Fruit fly (Drosophila melanogaster): Measurements from ENCODE around the gene CG10588.

CG10588 gene

DNA sequence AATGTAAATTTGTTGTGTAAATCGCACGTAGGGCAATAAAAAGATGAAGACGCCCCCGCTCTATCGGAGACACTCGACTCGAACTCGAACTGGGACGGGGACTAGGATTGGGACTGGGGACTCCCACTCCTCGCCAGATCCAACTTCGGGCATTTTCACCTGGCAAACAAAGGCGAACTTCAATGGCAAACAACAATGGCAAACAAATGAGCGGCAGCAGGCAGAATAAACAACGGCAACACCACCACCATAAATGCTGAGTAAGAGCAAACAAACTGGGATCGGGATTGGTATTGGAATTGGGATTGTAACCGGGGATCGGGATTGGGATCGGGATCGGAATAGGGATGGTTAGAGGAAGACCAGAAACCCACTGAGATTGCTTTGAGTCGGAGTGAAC, 12.6 kb upstream of the CG10588 start (continued):
- TF ChIP-seq inv (GFP tag; IDR thresholded peaks at IDR 0.05; ENCODE audit: partially characterized antibody) (no peak), CG14965 (GFP tag; optimal IDR thresholded peaks at IDR 0.05; ENCODE audit: borderline replicate concordance) (peak; percentile 32), CG1603 (tag; optimal IDR thresholded peaks at IDR 0.05) (peak; percentile 66), ase (GFP tag; IDR thresholded peaks at IDR 0.05) (no peak), bigmax (GFP tag; optimal IDR thresholded peaks at IDR 0.05) (no peak), NFAT (GFP tag; IDR thresholded peaks at IDR 0.05) (no peak), CG12659 (GFP tag; optimal IDR thresholded peaks at IDR 0.05) (no peak), Scr (GFP tag; IDR thresholded peaks at IDR 0.05; ENCODE audit: partially characterized antibody) (no peak), CG1792 (GFP tag; optimal IDR thresholded peaks at IDR 0.05) (no peak), scrt (GFP tag; optimal IDR thresholded peaks at IDR 0.05) (no peak), Dll (GFP tag; IDR thresholded peaks at IDR 0.05; ENCODE audit: partially characterized antibody) (no peak), dm (GFP tag; optimal IDR thresholded peaks at IDR 0.05) (no peak), CG17359 (tag; optimal IDR thresholded peaks at IDR 0.05) (peak; percentile 34), CG10366 (GFP tag; IDR thresholded peaks at IDR 0.05) (no peak), dmrt99B (tag; optimal IDR thresholded peaks at IDR 0.05) (peak; percentile 5), shn (GFP tag; optimal IDR thresholded peaks at IDR 0.05) (peak; percentile 47), Antp (GFP tag; optimal IDR thresholded peaks at IDR 0.05) (no peak), emc (GFP tag; optimal IDR thresholded peaks at IDR 0.05) (no peak), CG2202 (tag; optimal IDR thresholded peaks at IDR 0.05) (peak; percentile 59), Usf (GFP tag; optimal IDR thresholded peaks at IDR 0.05) (no peak), Bdp1 (GFP tag; optimal IDR thresholded peaks at IDR 0.05) (peak; percentile 40), YL-1 (GFP tag; optimal IDR thresholded peaks at IDR 0.05) (no peak), caup (GFP tag; optimal IDR thresholded peaks at IDR 0.05; ENCODE audit: severe bottlenecking) (peak; percentile 8), kay (GFP tag; optimal IDR thresholded peaks at IDR 0.05) (no peak), Poxn (GFP tag; IDR thresholded peaks at IDR 0.05) (no peak), hbn (GFP tag; IDR thresholded peaks at IDR 0.05; ENCODE audit: partially characterized antibody) (no peak), Med (GFP tag) (no peak), CG32767 (GFP tag; IDR thresholded peaks at IDR 0.05) (no peak), onecut (GFP tag; IDR thresholded peaks at IDR 0.05) (peak; percentile 35; the same call in 1 of the 2 replicates), bsh (GFP tag; optimal IDR thresholded peaks at IDR 0.05) (peak in 1 of 2 experiments; percentile 42), Ets97D (GFP tag; optimal IDR thresholded peaks at IDR 0.05) (no peak), B-H1 (GFP tag; IDR thresholded peaks at IDR 0.05) (no peak), CG9932 (GFP tag; IDR thresholded peaks at IDR 0.05) (no peak), slou (GFP tag; optimal IDR thresholded peaks at IDR 0.05) (no peak), sd (tag; optimal IDR thresholded peaks at IDR 0.05) (no peak), CG6272 (GFP tag; IDR thresholded peaks at IDR 0.05) (no peak), CG12219 (GFP tag; optimal IDR thresholded peaks at IDR 0.05) (peak; percentile 25), trem (tag; optimal IDR thresholded peaks at IDR 0.05) (peak; percentile 3), chm (GFP tag; IDR thresholded peaks at IDR 0.05) (peak; percentile 40; the same call in 1 of the 2 replicates), C15 (GFP tag; IDR thresholded peaks at IDR 0.05) (no peak), HmgD (GFP tag; optimal IDR thresholded peaks at IDR 0.05) (no peak), CG9727 (GFP tag; optimal IDR thresholded peaks at IDR 0.05) (peak; percentile 71), NC2β (GFP tag; optimal IDR thresholded peaks at IDR 0.05) (no peak), CG15479 (GFP tag; optimal IDR thresholded peaks at IDR 0.05) (no peak), CG13775 (GFP tag; optimal IDR thresholded peaks at IDR 0.05) (no peak), HLH3B (GFP tag; IDR thresholded peaks at IDR 0.05) (peak; percentile 29; the same call in 1 of the 2 replicates), Hmr (GFP tag; optimal IDR thresholded peaks at IDR 0.05) (no peak), dysf (GFP tag; IDR thresholded peaks at IDR 0.05) (no peak), CG12104 (GFP tag; optimal IDR thresholded peaks at IDR 0.05) (no peak), Max (GFP tag; optimal IDR thresholded peaks at IDR 0.05) (no peak), CG10959 (GFP tag; IDR thresholded peaks at IDR 0.05) (peak; percentile 17; the same call in 1 of the 2 replicates)

Data from whole organism, embryonic.